Worm (Caenorhabditis elegans) whole organism, young adult: ENCODE results near the gene igeg-1.

ENCODE experiments used
- B0035.1 ChIP-seq: sonication (generic microtip); optimal IDR thresholded peaks from 2 replicates; lab custom pipeline; 2016; ENCODE audit warnings: missing genetic modification characterization, mild to moderate bottlenecking, missing compliant biosample characterization, missing genotype, missing genetic modification reagents
- C17E4.6 ChIP-seq: fragments of 200-800 bp; sonication (Bioruptor generic); IDR thresholded peaks from 2 replicates; pipeline ENCODE4 v1.3.6; 2022; ENCODE audit warnings: missing genetic modification reagents, missing genetic modification characterization, missing compliant biosample characterization
- F10E7.11 ChIP-seq: sonication (generic microtip); optimal IDR thresholded peaks from 2 replicates; lab custom pipeline; 2017; ENCODE audit warnings: mild to moderate bottlenecking, missing genetic modification characterization, moderate library complexity, missing compliant biosample characterization
- F22D6.2 ChIP-seq: sonication (generic microtip); optimal IDR thresholded peaks from 2 replicates; lab custom pipeline; 2016; ENCODE audit warnings: mild to moderate bottlenecking, missing genetic modification characterization, missing compliant biosample characterization
- F52B5.7 ChIP-seq: sonication (generic microtip); optimal IDR thresholded peaks from 2 replicates; lab custom pipeline; 2016; ENCODE audit warnings: mild to moderate bottlenecking, missing genetic modification characterization, missing compliant biosample characterization
- F57A8.1 ChIP-seq: fragments of 200-800 bp; sonication (Bioruptor generic); optimal IDR thresholded peaks from 2 replicates; lab custom pipeline; 2018; ENCODE audit warnings: mild to moderate bottlenecking, missing genetic modification characterization, moderate library complexity, missing compliant biosample characterization
- K12H6.12 ChIP-seq: fragments of 200-800 bp; sonication (Bioruptor generic); optimal IDR thresholded peaks from 2 replicates; lab custom pipeline; 2018; ENCODE audit warnings: mild to moderate bottlenecking, missing genetic modification characterization, missing compliant biosample characterization
- Y53G8AR.9 ChIP-seq: fragments of 200-800 bp; sonication (Bioruptor generic); conservative IDR thresholded peaks from 2 replicates; pipeline ENCODE4 v1.3.6; 2022; ENCODE audit warnings: missing genetic modification reagents, missing genetic modification characterization, missing compliant biosample characterization
- Y79H2A.3 ChIP-seq: fragments of 200-800 bp; sonication (Bioruptor generic); conservative IDR thresholded peaks from 2 replicates; pipeline ENCODE4 v1.3.6; 2022; ENCODE audit warnings: missing genetic modification reagents, missing genetic modification characterization, missing compliant biosample characterization
- akir-1 ChIP-seq: fragments of 200-800 bp; sonication (Bioruptor generic); optimal IDR thresholded peaks from 2 replicates; lab custom pipeline; 2018; ENCODE audit warnings: mild to moderate bottlenecking, missing genetic modification characterization, moderate library complexity, missing compliant biosample characterization
- aptf-2 ChIP-seq: fragments of 200-800 bp; sonication (Bioruptor generic); conservative IDR thresholded peaks from 2 replicates; pipeline ENCODE4 v1.3.6; 2022; ENCODE audit warnings: missing genetic modification reagents, missing genetic modification characterization, missing compliant biosample characterization
- attf-3 ChIP-seq: fragments of 200-800 bp; sonication (Bioruptor generic); conservative IDR thresholded peaks from 2 replicates; pipeline ENCODE4 v1.3.6; 2022; ENCODE audit warnings: missing genetic modification reagents, missing genetic modification characterization, missing compliant biosample characterization
- attf-5 ChIP-seq: fragments of 200-800 bp; sonication (Bioruptor generic); optimal IDR thresholded peaks from 2 replicates; lab custom pipeline; 2018; ENCODE audit warnings: mild to moderate bottlenecking, missing genetic modification characterization, missing compliant biosample characterization
- attf-6 ChIP-seq: fragments of 200-800 bp; sonication (Bioruptor generic); IDR thresholded peaks from 2 replicates; pipeline ENCODE4 v1.3.6; 2022; ENCODE audit warnings: missing genetic modification reagents, missing genetic modification characterization, missing compliant biosample characterization
- ceh-100 ChIP-seq: fragments of 200-800 bp; sonication (Bioruptor generic); IDR thresholded peaks from 2 replicates; pipeline ENCODE4 v1.3.6; 2022; ENCODE audit warnings: missing genetic modification reagents, missing genetic modification characterization, missing compliant biosample characterization
- ceh-91 ChIP-seq: fragments of 200-800 bp; sonication (Bioruptor generic); IDR thresholded peaks from 2 replicates; pipeline ENCODE4 v1.3.6; 2022; ENCODE audit warnings: missing genetic modification reagents, missing genetic modification characterization, missing compliant biosample characterization
- chd-7 ChIP-seq: sonication (generic microtip); optimal IDR thresholded peaks from 2 replicates; lab custom pipeline; 2016; ENCODE audit warnings: mild to moderate bottlenecking, missing genetic modification characterization, moderate library complexity, missing compliant biosample characterization
- die-1 ChIP-seq: sonication (generic microtip); optimal IDR thresholded peaks from 2 replicates; lab custom pipeline; 2016; ENCODE audit warnings: missing genotype, mild to moderate bottlenecking, missing genetic modification characterization, missing compliant biosample characterization
- egl-44 ChIP-seq: fragments of 200-800 bp; sonication (Bioruptor generic); IDR thresholded peaks from 2 replicates; pipeline ENCODE4 v1.3.6; 2022; ENCODE audit warnings: missing genetic modification reagents, missing genetic modification characterization, missing compliant biosample characterization
- gei-17 ChIP-seq: fragments of 200-800 bp; sonication (Bioruptor generic); optimal IDR thresholded peaks from 2 replicates; lab custom pipeline; 2018; ENCODE audit warnings: mild to moderate bottlenecking, missing genetic modification characterization, missing compliant biosample characterization
- him-1 ChIP-seq: sonication (generic microtip); optimal IDR thresholded peaks from 2 replicates; lab custom pipeline; 2016; ENCODE audit warnings: missing genotype, missing genetic modification reagents, missing genetic modification characterization, missing compliant biosample characterization
- hlh-26 ChIP-seq: fragments of 200-800 bp; sonication (Bioruptor generic); conservative IDR thresholded peaks from 2 replicates; pipeline ENCODE4 v1.3.6; 2022; ENCODE audit warnings: missing genetic modification reagents, missing genetic modification characterization, missing compliant biosample characterization
- let-607 ChIP-seq, 2 experiments: fragments of 200-800 bp in 1 of 2; sonication (Bioruptor generic) in 1 of 2; sonication (generic microtip) in 1 of 2; optimal IDR thresholded peaks; 2 replicates each; lab custom pipeline; 2016 to 2018; ENCODE audit warnings: mild to moderate bottlenecking in 2 of 2, missing compliant biosample characterization in 2 of 2, missing genetic modification characterization in 2 of 2, moderate library complexity in 2 of 2, missing genotype in 1 of 2
- lin-35 ChIP-seq, 3 experiments: fragments of 150-350 bp in 2 of 3; sonication (generic microtip) in 1 of 3; optimal IDR thresholded peaks; 2 replicates each; lab custom pipeline; 2014 to 2018; ENCODE audit warnings: missing biosample characterization in 3 of 3, missing genetic modification characterization in 3 of 3, missing genetic modification reagents in 3 of 3
- madf-10 ChIP-seq: sonication (generic microtip); optimal IDR thresholded peaks from 2 replicates; lab custom pipeline; 2016; ENCODE audit warnings: mild to moderate bottlenecking, missing genetic modification characterization, missing compliant biosample characterization
- mel-28 ChIP-seq: sonication (generic microtip); optimal IDR thresholded peaks from 2 replicates; lab custom pipeline; 2016; ENCODE audit warnings: borderline replicate concordance, mild to moderate bottlenecking, missing genetic modification characterization, missing compliant biosample characterization
- nfyb-1 ChIP-seq: fragments of 200-800 bp; sonication (Bioruptor generic); IDR thresholded peaks from 2 replicates; pipeline ENCODE4 v1.3.6; 2022; ENCODE audit warnings: missing genetic modification reagents, missing genetic modification characterization, missing compliant biosample characterization
- nhr-179 ChIP-seq: sonication (generic microtip); optimal IDR thresholded peaks from 2 replicates; lab custom pipeline; 2016; ENCODE audit warnings: mild to moderate bottlenecking, missing genetic modification characterization, missing compliant biosample characterization
- nhr-80 ChIP-seq: sonication (generic microtip); optimal IDR thresholded peaks from 2 replicates; lab custom pipeline; 2016; ENCODE audit warnings: missing genetic modification characterization, missing compliant biosample characterization
- rcor-1 ChIP-seq: fragments of 200-800 bp; sonication (Bioruptor generic); IDR thresholded peaks from 2 replicates; pipeline ENCODE4 v1.3.6; 2022; ENCODE audit warnings: missing genetic modification reagents, missing genetic modification characterization, missing compliant biosample characterization
- rec-8 ChIP-seq, 2 experiments: sonication (generic microtip); optimal IDR thresholded peaks; 2 replicates each; lab custom pipeline; 2016; ENCODE audit warnings: mild to moderate bottlenecking in 2 of 2, missing genetic modification characterization in 2 of 2, missing genetic modification reagents in 2 of 2, missing genotype in 2 of 2, missing biosample characterization in 1 of 2, missing compliant biosample characterization in 1 of 2, moderate library complexity in 1 of 2
- snpc-4 ChIP-seq, 5 experiments: fragments of 150-350 bp in 1 of 5; sonication (generic microtip) in 4 of 5; optimal IDR thresholded peaks; 2 replicates each; lab custom pipeline; 2014 to 2018; ENCODE audit warnings: missing genetic modification characterization in 5 of 5, missing biosample characterization in 3 of 5, antibody characterized with exemption in 2 of 5, mild to moderate bottlenecking in 2 of 5, missing compliant biosample characterization in 2 of 5, missing genotype in 2 of 5, moderate library complexity in 2 of 5, missing genetic modification reagents in 1 of 5
- somi-1 ChIP-seq: fragments of 200-800 bp; sonication (Bioruptor generic); optimal IDR thresholded peaks from 2 replicates; lab custom pipeline; 2018; ENCODE audit warnings: mild to moderate bottlenecking, missing genetic modification characterization, missing compliant biosample characterization
- tbp1 ChIP-seq: fragments of 200-800 bp; sonication (Bioruptor generic); optimal IDR thresholded peaks from 2 replicates; lab custom pipeline; 2018; ENCODE audit warnings: mild to moderate bottlenecking, missing genetic modification characterization, missing compliant biosample characterization
- tlf-1 ChIP-seq: fragments of 200-800 bp; sonication (Bioruptor generic); optimal IDR thresholded peaks from 2 replicates; lab custom pipeline; 2018; ENCODE audit warnings: mild to moderate bottlenecking, missing genetic modification characterization, missing compliant biosample characterization
- unc-130 ChIP-seq: sonication (generic microtip); optimal IDR thresholded peaks from 2 replicates; lab custom pipeline; 2016; ENCODE audit warnings: missing genetic modification reagents, missing genetic modification characterization, missing compliant biosample characterization
- xnd-1 ChIP-seq: sonication (generic microtip); optimal IDR thresholded peaks from 2 replicates; lab custom pipeline; 2016; ENCODE audit warnings: missing genotype, missing genetic modification reagents, missing genetic modification characterization, missing compliant biosample characterization
- zim-3 ChIP-seq: sonication (generic microtip); optimal IDR thresholded peaks from 2 replicates; lab custom pipeline; 2017; ENCODE audit warnings: mild to moderate bottlenecking, missing genetic modification characterization, moderate library complexity, missing compliant biosample characterization
- ztf-28 ChIP-seq: fragments of 200-800 bp; sonication (Bioruptor generic); IDR thresholded peaks from 2 replicates; pipeline ENCODE4 v1.3.6; 2022; ENCODE audit warnings: missing genetic modification reagents, missing genetic modification characterization, missing compliant biosample characterization

igeg-1 gene

DNA sequence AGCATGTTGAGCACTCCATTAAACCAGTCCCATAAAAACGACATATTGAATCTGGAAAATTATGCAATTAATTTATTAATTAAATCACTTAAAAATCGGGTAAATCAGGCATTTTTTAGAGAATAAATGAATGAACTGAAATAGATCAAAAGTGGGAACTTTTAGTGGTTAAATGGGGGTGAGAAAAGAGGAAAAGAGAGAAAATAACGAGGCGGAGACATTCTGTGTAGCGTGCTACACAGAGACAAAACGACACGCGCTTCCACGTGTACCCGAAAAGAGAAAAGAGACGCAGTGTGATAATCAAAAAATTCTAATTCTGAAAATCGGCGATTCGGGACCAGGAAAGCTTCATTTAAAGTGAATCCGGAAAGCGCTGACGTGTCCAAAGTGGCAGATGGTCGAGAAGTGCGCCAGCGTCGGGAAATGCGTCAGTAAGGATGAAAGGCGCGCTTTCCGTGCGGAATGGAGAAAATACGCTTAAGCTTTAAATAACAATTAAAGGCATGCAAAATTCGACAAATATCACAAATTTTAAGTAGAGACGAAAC is 49.1 kb upstream of the igeg-1 start, which contains the start of gene sar-1 (continued):
- TF ChIP-seq ceh-91 (GFP tag; lab: Robert Waterston, UW) (0 out of 2 replicates have a peak, but pooled peaks have one; percentile 43), akir-1 (GFP tag; lab: Kevin White, UChicago) (no peak), mel-28 (tag; lab: Kevin White, UChicago) (no peak), nhr-80 (tag; lab: Kevin White, UChicago) (peak; percentile 65), K12H6.12 (tag; lab: Kevin White, UChicago) (peak; percentile 57), F22D6.2 (tag; lab: Kevin White, UChicago) (peak; percentile 32), him-1 (tag; lab: Kevin White, UChicago) (no peak), unc-130 (no peak), tlf-1 (GFP tag; lab: Kevin White, UChicago) (peak; percentile 81), chd-7 (peak; percentile 68), madf-10 (tag; lab: Kevin White, UChicago) (peak; percentile 24), B0035.1 (no peak), attf-3 (GFP tag; lab: Robert Waterston, UW) (no peak), somi-1 (GFP tag; lab: Kevin White, UChicago) (no peak), tbp1 (GFP tag; lab: Kevin White, UChicago) (peak; percentile 59), egl-44 (GFP tag; lab: Robert Waterston, UW) (peak; percentile 55; the same call in 1 of the 2 replicates), let-607 (tag; optimal IDR thresholded peaks at IDR 0.05; lab: Kevin White, UChicago) (peak; percentile 98), ztf-28 (GFP tag; lab: Robert Waterston, UW) (no peak), Y79H2A.3 (GFP tag; lab: Robert Waterston, UW) (no peak), rcor-1 (peak; percentile 53), rec-8 (tag; optimal IDR thresholded peaks at IDR 0.05; lab: Kevin White, UChicago) (no peak), nfyb-1 (GFP tag; lab: Robert Waterston, UW) (peak; percentile 65), lin-35 (GFP tag; optimal IDR thresholded peaks at IDR 0.05; lab: Kevin White, UChicago) (peak in 2 of 3 experiments; percentile 43 to 76), attf-5 (GFP tag; lab: Kevin White, UChicago) (peak; percentile 59), aptf-2 (GFP tag; lab: Robert Waterston, UW) (no peak), gei-17 (no peak), Y53G8AR.9 (GFP tag; lab: Robert Waterston, UW) (peak; percentile 80; the same call in 1 of the 2 replicates), attf-6 (GFP tag; lab: Robert Waterston, UW) (peak; percentile 62; the same call in 1 of the 2 replicates), die-1 (no peak), F57A8.1 (no peak), C17E4.6 (peak; percentile 33; the same call in 1 of the 2 replicates), hlh-26 (GFP tag; lab: Robert Waterston, UW) (no peak), nhr-179 (tag; lab: Kevin White, UChicago) (no peak), ceh-100 (peak; percentile 56; the same call in 1 of the 2 replicates), zim-3 (tag; lab: Kevin White, UChicago) (no peak), F52B5.7 (tag; lab: Kevin White, UChicago) (no peak), F10E7.11 (tag; lab: Kevin White, UChicago) (no peak), snpc-4 (GFP tag; optimal IDR thresholded peaks at IDR 0.05; lab: Kevin White, UChicago) (no peak), snpc-4 (tag; optimal IDR thresholded peaks at IDR 0.05; lab: Kevin White, UChicago) (peak in 2 of 4 experiments; percentile 65 to 70), xnd-1 (tag; lab: Kevin White, UChicago) (peak; percentile 58)
